Fruit fly (Drosophila melanogaster) whole organism, embryonic: ENCODE measurements around the gene CG4770.

Source experiments
- Abd-B ChIP-seq: fragments of 200-800 bp; sonication (Bioruptor generic); optimal IDR thresholded peaks from 2 replicates; lab custom pipeline; 2018; ENCODE audit warnings: missing biosample characterization, mild to moderate bottlenecking, missing genetic modification characterization, moderate library complexity
- Antp ChIP-seq: fragments of 200-800 bp; sonication (Bioruptor generic); optimal IDR thresholded peaks from 3 replicates; lab custom pipeline; 2016; ENCODE audit warnings: missing biosample characterization, missing genetic modification characterization
- Atf3 ChIP-seq: fragments of 200-800 bp; sonication (Bioruptor generic); optimal IDR thresholded peaks from 3 replicates; lab custom pipeline; 2016; ENCODE audit warnings: missing biosample characterization, missing genetic modification characterization
- Awh ChIP-seq: fragments of 200-800 bp; sonication (Bioruptor generic); IDR thresholded peaks from 2 replicates; pipeline ENCODE4, ENCODE4 v1.3.6; 2022; ENCODE audit warnings: missing biosample characterization, missing genetic modification characterization
- Bdp1 ChIP-seq: fragments of 200-800 bp; sonication (Bioruptor generic); optimal IDR thresholded peaks from 3 replicates; lab custom pipeline; 2016; ENCODE audit warnings: missing biosample characterization, missing genetic modification characterization
- CG10321 ChIP-seq: fragments of 200-800 bp; sonication (Bioruptor generic); IDR thresholded peaks from 2 replicates; pipeline ENCODE4 v1.3.6; 2022; ENCODE audit warnings: missing biosample characterization, missing genetic modification characterization
- CG11398 ChIP-seq: fragments of 200-800 bp; sonication (Bioruptor generic); optimal IDR thresholded peaks from 2 replicates; lab custom pipeline; 2016; ENCODE audit warnings: missing biosample characterization, missing genetic modification characterization
- CG12104 ChIP-seq: fragments of 200-800 bp; sonication (Bioruptor generic); optimal IDR thresholded peaks from 3 replicates; lab custom pipeline; 2016; ENCODE audit warnings: missing biosample characterization, missing genetic modification characterization
- CG12299 ChIP-seq: fragments of 200-800 bp; sonication (Bioruptor generic); optimal IDR thresholded peaks from 2 replicates; lab custom pipeline; 2018; ENCODE audit warnings: missing biosample characterization, mild to moderate bottlenecking, missing genetic modification characterization
- CG12942 ChIP-seq: fragments of 200-800 bp; sonication (Bioruptor generic); optimal IDR thresholded peaks from 3 replicates; lab custom pipeline; 2016; ENCODE audit warnings: missing biosample characterization, missing genetic modification characterization
- CG15696 ChIP-seq: fragments of 200-800 bp; sonication (Bioruptor generic); optimal IDR thresholded peaks from 2 replicates; lab custom pipeline; 2019; ENCODE audit warnings: missing biosample characterization, mild to moderate bottlenecking, missing genetic modification characterization, moderate library complexity
- CG17568 ChIP-seq: fragments of 200-800 bp; sonication (Bioruptor generic); optimal IDR thresholded peaks from 2 replicates; lab custom pipeline; 2018; ENCODE audit warnings: missing biosample characterization, mild to moderate bottlenecking, missing genetic modification characterization, moderate library complexity
- CG17912 ChIP-seq: fragments of 200-800 bp; sonication (Bioruptor generic); optimal IDR thresholded peaks from 2 replicates; lab custom pipeline; 2018; ENCODE audit warnings: missing biosample characterization, mild to moderate bottlenecking, missing genetic modification characterization
- CG2120 ChIP-seq: fragments of 200-800 bp; sonication (Bioruptor generic); optimal IDR thresholded peaks from 3 replicates; lab custom pipeline; 2016; ENCODE audit warnings: missing biosample characterization, missing genetic modification characterization
- CG2202 ChIP-seq: fragments of 200-800 bp; sonication (Bioruptor generic); optimal IDR thresholded peaks from 2 replicates; lab custom pipeline; 2018; ENCODE audit warnings: missing biosample characterization, mild to moderate bottlenecking, missing genetic modification characterization
- CG2678 ChIP-seq: fragments of 200-800 bp; sonication (Bioruptor generic); optimal IDR thresholded peaks from 3 replicates; lab custom pipeline; 2019; ENCODE audit warnings: missing biosample characterization, mild to moderate bottlenecking, missing genetic modification characterization, moderate library complexity
- CG31388 ChIP-seq: fragments of 200-800 bp; sonication (Bioruptor generic); optimal IDR thresholded peaks from 2 replicates; lab custom pipeline; 2016; ENCODE audit warnings: missing biosample characterization, missing genetic modification characterization
- CG32767 ChIP-seq: fragments of 200-800 bp; sonication (Bioruptor generic); IDR thresholded peaks from 2 replicates; pipeline ENCODE4 v1.3.6; 2022; ENCODE audit warnings: missing biosample characterization, missing genetic modification characterization
- CG3838 ChIP-seq: fragments of 200-800 bp; sonication (Bioruptor generic); optimal IDR thresholded peaks from 3 replicates; lab custom pipeline; 2016; ENCODE audit warnings: missing biosample characterization, missing genetic modification characterization
- CG42726 ChIP-seq: fragments of 200-800 bp; sonication (Bioruptor generic); IDR thresholded peaks from 2 replicates; pipeline ENCODE4 v1.3.6; 2022; ENCODE audit warnings: missing biosample characterization, missing genetic modification characterization; ENCODE audit not compliant: partially characterized antibody
- CG6175 ChIP-seq: fragments of 200-800 bp; sonication (Bioruptor generic); IDR thresholded peaks from 3 replicates; pipeline ENCODE4 v1.3.6; 2022; ENCODE audit warnings: missing biosample characterization, missing genetic modification characterization
- CG6765 ChIP-seq: fragments of 200-800 bp; sonication (Bioruptor generic); optimal IDR thresholded peaks from 3 replicates; lab custom pipeline; 2017; ENCODE audit warnings: missing biosample characterization, mild to moderate bottlenecking, missing genetic modification characterization
- CG7271 ChIP-seq: fragments of 200-800 bp; sonication (Bioruptor generic); optimal IDR thresholded peaks from 2 replicates; lab custom pipeline; 2018; ENCODE audit warnings: missing biosample characterization, mild to moderate bottlenecking, missing genetic modification characterization, moderate library complexity
- CG7357 ChIP-seq: fragments of 200-800 bp; sonication (Bioruptor generic); IDR thresholded peaks from 3 replicates; pipeline ENCODE4 v1.3.6; 2022; ENCODE audit warnings: missing biosample characterization, missing genetic modification characterization
- CG7372 ChIP-seq: fragments of 200-800 bp; sonication (Bioruptor generic); IDR thresholded peaks from 2 replicates; pipeline ENCODE4 v1.3.6; 2022; ENCODE audit warnings: missing biosample characterization, missing genetic modification characterization
- CG7786 ChIP-seq: fragments of 200-800 bp; sonication (Bioruptor generic); optimal IDR thresholded peaks from 2 replicates; lab custom pipeline; 2016; ENCODE audit warnings: missing biosample characterization, missing genetic modification characterization
- CHES-1-like ChIP-seq: fragments of 200-800 bp; sonication (Bioruptor generic); optimal IDR thresholded peaks from 2 replicates; lab custom pipeline; 2016; ENCODE audit warnings: missing biosample characterization, missing genetic modification characterization
- CTCF ChIP-seq: fragments of 200-800 bp; sonication (Bioruptor generic); optimal IDR thresholded peaks from 2 replicates; lab custom pipeline; 2017; ENCODE audit warnings: missing biosample characterization, mild to moderate bottlenecking, missing genetic modification characterization, moderate library complexity
- Doc2 ChIP-seq: fragments of 200-800 bp; sonication (Bioruptor generic); IDR thresholded peaks from 2 replicates; pipeline ENCODE4 v1.3.6; 2022; ENCODE audit warnings: missing biosample characterization, missing genetic modification characterization
- Hey ChIP-seq: fragments of 200-800 bp; sonication (Bioruptor generic); optimal IDR thresholded peaks from 3 replicates; lab custom pipeline; 2018; ENCODE audit warnings: missing biosample characterization, mild to moderate bottlenecking, missing genetic modification characterization
- Scr ChIP-seq: fragments of 200-800 bp; sonication (Bioruptor generic); IDR thresholded peaks from 2 replicates; pipeline ENCODE4 v1.3.6; 2022; ENCODE audit warnings: missing biosample characterization, missing genetic modification characterization; ENCODE audit not compliant: partially characterized antibody
- TFAM ChIP-seq: fragments of 200-800 bp; sonication (Bioruptor generic); optimal IDR thresholded peaks from 2 replicates; lab custom pipeline; 2017; ENCODE audit warnings: missing biosample characterization, missing genetic modification characterization, inconsistent platforms
- bcd ChIP-seq: fragments of 200-800 bp; sonication (Bioruptor generic); optimal IDR thresholded peaks from 2 replicates; lab custom pipeline; 2017; ENCODE audit warnings: missing biosample characterization, mild to moderate bottlenecking, missing genetic modification characterization
- chn ChIP-seq: fragments of 200-800 bp; sonication (Bioruptor generic); optimal IDR thresholded peaks from 2 replicates; lab custom pipeline; 2016; ENCODE audit warnings: missing biosample characterization, missing genetic modification characterization
- da ChIP-seq: fragments of 200-800 bp; sonication (Bioruptor generic); optimal IDR thresholded peaks from 2 replicates; lab custom pipeline; 2016; ENCODE audit warnings: missing biosample characterization, missing genetic modification characterization
- dm ChIP-seq: fragments of 200-800 bp; sonication (Bioruptor generic); optimal IDR thresholded peaks from 3 replicates; lab custom pipeline; 2016; ENCODE audit warnings: missing biosample characterization, missing genetic modification characterization
- dysf ChIP-seq: fragments of 200-800 bp; sonication (Bioruptor generic); IDR thresholded peaks from 3 replicates; pipeline ENCODE4 v1.3.6; 2022; ENCODE audit warnings: missing biosample characterization, missing genetic modification characterization
- emc ChIP-seq: fragments of 200-800 bp; sonication (Bioruptor generic); optimal IDR thresholded peaks from 2 replicates; lab custom pipeline; 2016; ENCODE audit warnings: missing biosample characterization, missing genetic modification characterization
- eyg ChIP-seq: fragments of 200-800 bp; sonication (Bioruptor generic); optimal IDR thresholded peaks from 3 replicates; lab custom pipeline; 2016; ENCODE audit warnings: missing biosample characterization, missing genetic modification characterization
- gt ChIP-seq: fragments of 200-800 bp; sonication (Bioruptor generic); IDR thresholded peaks from 2 replicates; pipeline ENCODE4 v1.3.6; 2022; ENCODE audit warnings: missing biosample characterization, missing genetic modification characterization
- hb ChIP-seq: fragments of 200-800 bp; sonication (Bioruptor generic); IDR thresholded peaks from 3 replicates; pipeline ENCODE4 v1.3.6; 2022; ENCODE audit warnings: missing biosample characterization, missing genetic modification characterization; ENCODE audit not compliant: partially characterized antibody
- hbn ChIP-seq: fragments of 200-800 bp; sonication (Bioruptor generic); IDR thresholded peaks from 2 replicates; pipeline ENCODE4 v1.3.6; 2022; ENCODE audit warnings: missing biosample characterization, missing genetic modification characterization; ENCODE audit not compliant: partially characterized antibody
- lbe ChIP-seq: fragments of 200-800 bp; sonication (Bioruptor generic); optimal IDR thresholded peaks from 2 replicates; lab custom pipeline; 2016; ENCODE audit warnings: missing biosample characterization, mild to moderate bottlenecking, missing genetic modification characterization
- pan ChIP-seq, 4 experiments: fragments of >200 bp in 3 of 4; fragments of 200-800 bp in 1 of 4; sonication (Bioruptor generic) in 1 of 4; optimal IDR thresholded peaks in 3 of 4; IDR thresholded peaks in 1 of 4; 2 replicates each; pipeline versions ENCODE4 v1.3.6 to Lab custom; 2017 to 2022; ENCODE audit warnings: missing biosample characterization in 2 of 4, missing genetic modification characterization in 2 of 4, mixed read lengths in 1 of 4
- pfk ChIP-seq: fragments of 200-800 bp; sonication (Bioruptor generic); optimal IDR thresholded peaks from 2 replicates; lab custom pipeline; 2018; ENCODE audit warnings: missing biosample characterization, mild to moderate bottlenecking, missing genetic modification characterization, moderate library complexity
- pnt ChIP-seq: fragments of 200-800 bp; sonication (Bioruptor generic); optimal IDR thresholded peaks from 3 replicates; lab custom pipeline; 2016; ENCODE audit warnings: missing biosample characterization, missing genetic modification characterization
- salm ChIP-seq: fragments of 200-800 bp; sonication (Bioruptor generic); optimal IDR thresholded peaks from 2 replicates; lab custom pipeline; 2018; ENCODE audit warnings: missing biosample characterization, mild to moderate bottlenecking, missing genetic modification characterization
- stc ChIP-seq: fragments of 200-800 bp; sonication (Bioruptor generic); IDR thresholded peaks from 2 replicates; pipeline ENCODE4 v1.3.6; 2022; ENCODE audit warnings: missing biosample characterization, missing genetic modification characterization
- wdn ChIP-seq: fragments of 200-800 bp; sonication (Bioruptor generic); IDR thresholded peaks from 2 replicates; pipeline ENCODE4 v1.3.6; 2022; ENCODE audit warnings: missing biosample characterization, missing genetic modification characterization

The CG4770 gene

DNA sequence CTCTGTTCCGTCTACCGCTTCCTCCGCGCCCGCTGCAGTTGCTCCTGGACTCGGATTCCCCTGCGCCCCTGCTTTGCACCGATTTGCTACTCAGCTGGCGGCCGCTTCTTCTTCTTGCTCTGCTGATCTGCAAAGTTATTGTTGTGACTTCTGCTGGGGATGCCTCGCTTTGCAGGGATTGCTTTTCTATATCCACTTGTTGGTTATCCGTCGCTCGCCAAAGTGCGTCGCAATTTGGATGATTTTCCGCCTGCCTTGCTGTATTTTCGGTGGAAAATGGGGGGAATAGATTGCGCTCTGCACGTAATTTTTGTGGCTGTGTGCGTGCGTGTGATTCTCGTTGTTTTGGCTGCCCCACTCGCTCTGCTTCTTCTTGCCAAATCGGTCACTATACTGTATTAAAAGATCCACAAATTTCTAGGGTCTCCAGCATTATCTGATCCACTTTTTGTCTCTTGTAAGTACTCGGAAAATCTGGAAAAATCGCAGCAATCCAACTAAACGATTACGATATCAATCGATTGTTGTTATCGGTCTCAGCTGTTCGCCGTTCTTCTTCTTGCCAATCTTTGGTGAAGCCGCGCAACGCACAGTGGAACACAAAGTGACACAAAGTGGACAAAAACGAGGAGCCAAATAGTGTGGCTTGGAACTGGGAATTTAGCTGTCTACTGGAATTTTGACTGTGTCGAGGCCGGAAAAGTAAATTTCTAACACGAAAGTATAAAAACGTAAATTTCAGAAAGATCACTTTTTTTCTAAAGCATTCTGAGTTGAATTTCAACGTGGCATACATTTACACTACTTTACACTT is 15.2 kb upstream of the CG4770 start, which contains the start of gene ClpX (continued):
- TF ChIP-seq Hey (no peak), wdn (GFP tag; lab: Robert Waterston, UW) (no peak), Scr (GFP tag; lab: Robert Waterston, UW) (peak; percentile 69), CG6765 (GFP tag; lab: Kevin White, UChicago) (peak; percentile 25), CG11398 (GFP tag; lab: Kevin White, UChicago) (no peak), Abd-B (GFP tag; lab: Kevin White, UChicago) (no peak), hb (GFP tag; lab: Robert Waterston, UW) (no peak), CG12104 (GFP tag; lab: Kevin White, UChicago) (no peak), eyg (GFP tag; lab: Kevin White, UChicago) (no peak), CG15696 (tag; lab: Kevin White, UChicago) (no peak), dysf (GFP tag; lab: Robert Waterston, UW) (no peak), CG7357 (GFP tag; lab: Robert Waterston, UW) (no peak), hbn (GFP tag; lab: Robert Waterston, UW) (peak; percentile 70), pan (optimal IDR thresholded peaks at IDR 0.05; lab: Kevin White, UChicago) (no peak), pan (GFP tag; optimal IDR thresholded peaks at IDR 0.05 in 1 of 2, IDR thresholded peaks at IDR 0.05 in 1 of 2) (peak in 1 of 2 experiments; percentile 12), CG17568 (GFP tag; lab: Kevin White, UChicago) (no peak), CG7372 (GFP tag; lab: Robert Waterston, UW) (no peak), CTCF (GFP tag; lab: Kevin White, UChicago) (no peak), CG10321 (GFP tag; lab: Robert Waterston, UW) (no peak), Doc2 (no peak), CG32767 (no peak), gt (GFP tag; lab: Robert Waterston, UW) (no peak), CG7786 (GFP tag; lab: Kevin White, UChicago) (no peak)

DNA sequence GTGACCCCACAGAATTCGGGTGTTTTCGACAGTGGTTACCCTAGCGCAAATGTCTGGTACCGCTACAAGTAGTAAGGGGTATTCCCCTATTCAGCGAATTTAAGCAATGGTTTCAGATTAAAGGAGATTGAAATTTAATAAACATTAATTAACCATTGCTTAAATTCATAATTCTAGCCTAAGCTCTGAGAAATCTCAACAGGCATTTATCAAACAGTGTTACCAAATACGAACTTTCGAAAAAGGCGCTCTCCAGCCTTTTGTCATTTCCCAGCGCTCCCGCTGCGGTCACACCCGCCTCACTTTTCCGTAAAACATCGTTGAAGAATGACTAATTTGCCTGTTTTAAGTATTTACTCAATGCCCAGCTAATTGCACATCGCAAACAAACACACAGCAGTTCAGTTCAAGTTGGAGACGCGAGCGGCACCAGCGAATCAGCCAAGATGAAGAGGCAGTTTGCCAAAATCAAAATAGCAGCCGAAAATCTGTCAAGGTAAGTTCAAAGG is 13.4 kb upstream of the CG4770 start, which contains the start of the genes Surf6 and RhoGAP92B:
TSS of gene Surf6 (minus strand) at position 4 of the 509 bp plus-strand sequence.
TSS of gene RhoGAP92B (plus strand) at position 300 of the 509 bp plus-strand sequence.
- TF ChIP-seq Antp (peak; percentile 45), CG12299 (tag; lab: Kevin White, UChicago) (peak; percentile 55), TFAM (GFP tag; lab: Kevin White, UChicago) (no peak), CG3838 (GFP tag; lab: Kevin White, UChicago) (no peak), CG6175 (GFP tag; lab: Robert Waterston, UW) (no peak), CG2120 (GFP tag; lab: Kevin White, UChicago) (peak; percentile 65), stc (GFP tag; lab: Robert Waterston, UW) (0 out of 2 replicates have a peak, but pooled peaks have one; percentile 32), Bdp1 (GFP tag; lab: Kevin White, UChicago) (peak; percentile 36), CG17912 (GFP tag; lab: Kevin White, UChicago) (no peak), CG12942 (GFP tag; lab: Kevin White, UChicago) (peak; percentile 49), bcd (GFP tag; lab: Kevin White, UChicago) (peak; percentile 59), lbe (GFP tag; lab: Kevin White, UChicago) (peak; percentile 17), salm (tag; lab: Kevin White, UChicago) (peak; percentile 41), emc (no peak), Atf3 (peak; percentile 37), CHES-1-like (GFP tag; lab: Kevin White, UChicago) (peak; percentile 63), pfk (peak; percentile 0), CG11398 (GFP tag; lab: Kevin White, UChicago) (peak; percentile 32), da (GFP tag; lab: Kevin White, UChicago) (no peak), dm (GFP tag; lab: Kevin White, UChicago) (peak; percentile 96), CG31388 (GFP tag; lab: Kevin White, UChicago) (no peak), Awh (GFP tag; lab: Robert Waterston, UW) (no peak), CG42726 (GFP tag; lab: Robert Waterston, UW) (no peak; the same call in 1 of the 2 replicates), chn (GFP tag; lab: Kevin White, UChicago) (peak; percentile 56), pnt (no peak), CG7271 (tag; lab: Kevin White, UChicago) (peak; percentile 5), CG2202 (tag; lab: Kevin White, UChicago) (peak; percentile 60), CG2678 (tag; lab: Kevin White, UChicago) (peak; percentile 64)
